Fruit fly (Drosophila melanogaster): ENCODE results near the gene CG32109.
A peak's percentile ranks its signal among the peaks of the same experiment; 100 is the strongest.

The CG32109 gene

DNA sequence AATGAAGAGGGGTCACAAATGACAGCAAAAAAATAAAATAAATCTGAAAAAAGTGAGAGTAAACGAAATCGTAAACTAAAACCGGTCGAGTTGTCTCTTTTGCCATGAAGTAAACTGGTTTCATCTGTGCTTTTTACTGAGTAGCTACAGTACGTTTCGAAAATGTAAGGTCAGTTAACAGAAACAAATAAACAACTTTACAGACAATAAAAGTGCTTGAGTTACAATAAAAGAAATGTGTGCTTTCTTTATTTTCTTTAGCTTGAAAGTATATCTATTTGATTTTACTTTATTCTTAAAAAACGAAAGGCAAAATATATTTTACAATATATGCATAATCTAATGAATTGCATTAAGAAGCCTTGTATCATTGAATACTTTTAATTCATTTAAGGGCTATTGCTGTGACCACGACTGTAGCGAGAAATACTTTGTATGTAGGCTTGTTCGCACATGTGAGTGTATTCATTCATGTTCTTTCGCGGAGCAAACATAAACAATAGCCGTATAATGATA is 47.8 kb downstream of the CG32109 start (continued):
- no peak for TF ChIP-seq jumu (GFP tag; optimal IDR thresholded peaks at IDR 0.05)
- no peak for TF ChIP-seq B-H2 (GFP tag; optimal IDR thresholded peaks at IDR 0.05)
- no peak for TF ChIP-seq CTCF (GFP tag; optimal IDR thresholded peaks at IDR 0.05)
- TF ChIP-seq CG1024 (GFP tag; IDR thresholded peaks at IDR 0.05): no peak
- peak; percentile 3 for TF ChIP-seq Spps (tag; optimal IDR thresholded peaks at IDR 0.05)
- TF ChIP-seq Bdp1 (GFP tag; optimal IDR thresholded peaks at IDR 0.05): no peak
- 0 out of 2 replicates have a peak, but pooled peaks have one; percentile 32 for TF ChIP-seq CG14441 (GFP tag; IDR thresholded peaks at IDR 0.05)
- no peak; the same call in 1 of the 2 replicates for TF ChIP-seq E2f1 (GFP tag; IDR thresholded peaks at IDR 0.05)
- no peak for TF ChIP-seq Lim3 (GFP tag; IDR thresholded peaks at IDR 0.05)
- no peak for TF ChIP-seq CG13123 (GFP tag; optimal IDR thresholded peaks at IDR 0.05)
- TF ChIP-seq dati (GFP tag; IDR thresholded peaks at IDR 0.05): no peak
- peak; percentile 11 for TF ChIP-seq CG10543 (GFP tag; optimal IDR thresholded peaks at IDR 0.05)
- TF ChIP-seq disco-r (GFP tag; optimal IDR thresholded peaks at IDR 0.05): no peak
- TF ChIP-seq CG6813 (GFP tag; optimal IDR thresholded peaks at IDR 0.05): peak; percentile 61
- peak; percentile 23 for TF ChIP-seq kah (GFP tag; optimal IDR thresholded peaks at IDR 0.05)
- TF ChIP-seq inv (GFP tag; IDR thresholded peaks at IDR 0.05; ENCODE audit: partially characterized antibody): no peak
- TF ChIP-seq CG12104 (GFP tag; optimal IDR thresholded peaks at IDR 0.05): peak; percentile 17
- no peak for TF ChIP-seq CG8089 (GFP tag; optimal IDR thresholded peaks at IDR 0.05)
- TF ChIP-seq CG2875 (GFP tag; optimal IDR thresholded peaks at IDR 0.05): peak; percentile 9
- peak; percentile 8 for TF ChIP-seq CG7786 (GFP tag; optimal IDR thresholded peaks at IDR 0.05)
- no peak for TF ChIP-seq Hr39 (optimal IDR thresholded peaks at IDR 0.05)
- TF ChIP-seq zf30C (GFP tag; optimal IDR thresholded peaks at IDR 0.05): no peak
- no peak for TF ChIP-seq CG34376 (GFP tag; optimal IDR thresholded peaks at IDR 0.05)
- peak; percentile 74 for TF ChIP-seq CG12391 (tag; optimal IDR thresholded peaks at IDR 0.05)
- TF ChIP-seq Adf1 (GFP tag; IDR thresholded peaks at IDR 0.05): no peak; the same call in 1 of the 2 replicates
- TF ChIP-seq CG13296 (GFP tag; optimal IDR thresholded peaks at IDR 0.05): peak; percentile 75
- TF ChIP-seq CG7357 (GFP tag; IDR thresholded peaks at IDR 0.05): no peak
- no peak for TF ChIP-seq wek (GFP tag; optimal IDR thresholded peaks at IDR 0.05)
- TF ChIP-seq her (GFP tag; optimal IDR thresholded peaks at IDR 0.05): no peak
- TF ChIP-seq br (optimal IDR thresholded peaks at IDR 0.05): no peak
- peak; percentile 56 for TF ChIP-seq sug (tag; optimal IDR thresholded peaks at IDR 0.05)
- TF ChIP-seq CG33557 (GFP tag; optimal IDR thresholded peaks at IDR 0.05): peak; percentile 17
- no peak for TF ChIP-seq Dip2 (GFP tag; IDR thresholded peaks at IDR 0.05)
- TF ChIP-seq Side (GFP tag; optimal IDR thresholded peaks at IDR 0.05): no peak
- no peak for TF ChIP-seq Dbx (GFP tag; IDR thresholded peaks at IDR 0.05)
- TF ChIP-seq Sry-β (GFP tag; optimal IDR thresholded peaks at IDR 0.05): no peak
- TF ChIP-seq Rx (GFP tag; IDR thresholded peaks at IDR 0.05): no peak
- peak; percentile 50; the same call in 1 of the 2 replicates for TF ChIP-seq Ptx1 (GFP tag; IDR thresholded peaks at IDR 0.05)
- TF ChIP-seq ro (GFP tag; IDR thresholded peaks at IDR 0.05): no peak
- no peak for TF ChIP-seq CHES-1-like (GFP tag; optimal IDR thresholded peaks at IDR 0.05)
- TF ChIP-seq Trl (optimal IDR thresholded peaks at IDR 0.05): no peak
- no peak for TF ChIP-seq Trl (GFP tag; optimal IDR thresholded peaks at IDR 0.05)
- TF ChIP-seq dmrt99B (tag; optimal IDR thresholded peaks at IDR 0.05): peak; percentile 76
- peak; percentile 48 for TF ChIP-seq Asciz (GFP tag; optimal IDR thresholded peaks at IDR 0.05)
- peak; percentile 48 for TF ChIP-seq Camta (GFP tag; optimal IDR thresholded peaks at IDR 0.05)
- TF ChIP-seq prd (optimal IDR thresholded peaks at IDR 0.05): no peak
- 0 out of 3 replicates have a peak, but pooled peaks have one; percentile 61 for TF ChIP-seq prd (GFP tag; IDR thresholded peaks at IDR 0.05)
- TF ChIP-seq CG16863 (GFP tag; optimal IDR thresholded peaks at IDR 0.05): no peak
- TF ChIP-seq Six4 (GFP tag; optimal IDR thresholded peaks at IDR 0.05): no peak
- TF ChIP-seq ERR (GFP tag; optimal IDR thresholded peaks at IDR 0.05): no peak
- peak; percentile 84 for TF ChIP-seq Drgx (GFP tag; IDR thresholded peaks at IDR 0.05)
- no peak for TF ChIP-seq Bgb (GFP tag; IDR thresholded peaks at IDR 0.05; ENCODE audit: partially characterized antibody)
- TF ChIP-seq CG12236 (GFP tag; optimal IDR thresholded peaks at IDR 0.05): no peak
- TF ChIP-seq CG1529 (GFP tag; optimal IDR thresholded peaks at IDR 0.05): peak; percentile 15
